Fruit fly (Drosophila melanogaster) whole organism: Measurements from ENCODE around the gene yrt.

Source experiments
- CG8478 ChIP-seq: fragments of >200 bp; optimal IDR thresholded peaks from 2 replicates; lab custom pipeline; 2018; ENCODE audit warnings: inconsistent platforms
- Dll ChIP-seq: fragments of >200 bp; optimal IDR thresholded peaks from 2 replicates; lab custom pipeline; 2017
- EcR ChIP-seq, 2 experiments: fragments of >200 bp; optimal IDR thresholded peaks; 2 replicates each; lab custom pipeline; 2017; ENCODE audit warnings: missing biosample characterization in 2 of 2, missing genetic modification characterization in 2 of 2, missing genetic modification reagents in 2 of 2
- pan ChIP-seq: fragments of >200 bp; optimal IDR thresholded peaks from 2 replicates; lab custom pipeline; 2017
- psq ChIP-seq: fragments of >200 bp; optimal IDR thresholded peaks from 2 replicates; lab custom pipeline; 2017
- usp ChIP-seq: fragments of >200 bp; optimal IDR thresholded peaks from 2 replicates; lab custom pipeline; 2017; ENCODE audit warnings: missing biosample characterization, missing genetic modification characterization, mixed read lengths

DNA sequence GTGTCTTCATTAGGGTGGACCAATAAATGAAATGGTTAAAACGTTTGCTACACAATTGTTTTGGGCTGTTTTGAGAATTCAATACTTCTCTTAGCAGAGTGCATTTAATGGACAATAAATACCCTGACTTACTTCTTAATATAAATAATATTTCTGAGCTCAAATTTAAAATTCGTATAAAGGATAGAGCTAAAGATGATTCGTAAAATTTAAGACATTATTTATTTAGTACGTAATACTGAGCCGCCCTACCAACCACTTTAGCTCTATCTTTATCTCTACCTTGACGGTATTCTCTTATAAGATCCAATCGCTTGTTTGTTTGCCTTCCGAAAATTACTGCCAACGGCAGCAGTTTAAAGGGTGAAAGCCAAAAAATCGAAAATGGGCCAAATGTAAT is 1.2 kb downstream of the yrt start:
- no peak for TF ChIP-seq psq
- TF ChIP-seq EcR (GFP tag; optimal IDR thresholded peaks at IDR 0.05; lab: Kevin White, UChicago), result no peak
- TF ChIP-seq pan (lab: Kevin White, UChicago), result no peak
- no peak for TF ChIP-seq usp (GFP tag; lab: Kevin White, UChicago)
- TF ChIP-seq CG8478 (lab: Kevin White, UChicago), result no peak
- no peak for TF ChIP-seq Dll (lab: Kevin White, UChicago)
